Fruit fly (Drosophila melanogaster): ENCODE measurements around the gene Imp.
A peak's percentile ranks its signal among the peaks of the same experiment; 100 is the strongest.

The Imp gene

DNA sequence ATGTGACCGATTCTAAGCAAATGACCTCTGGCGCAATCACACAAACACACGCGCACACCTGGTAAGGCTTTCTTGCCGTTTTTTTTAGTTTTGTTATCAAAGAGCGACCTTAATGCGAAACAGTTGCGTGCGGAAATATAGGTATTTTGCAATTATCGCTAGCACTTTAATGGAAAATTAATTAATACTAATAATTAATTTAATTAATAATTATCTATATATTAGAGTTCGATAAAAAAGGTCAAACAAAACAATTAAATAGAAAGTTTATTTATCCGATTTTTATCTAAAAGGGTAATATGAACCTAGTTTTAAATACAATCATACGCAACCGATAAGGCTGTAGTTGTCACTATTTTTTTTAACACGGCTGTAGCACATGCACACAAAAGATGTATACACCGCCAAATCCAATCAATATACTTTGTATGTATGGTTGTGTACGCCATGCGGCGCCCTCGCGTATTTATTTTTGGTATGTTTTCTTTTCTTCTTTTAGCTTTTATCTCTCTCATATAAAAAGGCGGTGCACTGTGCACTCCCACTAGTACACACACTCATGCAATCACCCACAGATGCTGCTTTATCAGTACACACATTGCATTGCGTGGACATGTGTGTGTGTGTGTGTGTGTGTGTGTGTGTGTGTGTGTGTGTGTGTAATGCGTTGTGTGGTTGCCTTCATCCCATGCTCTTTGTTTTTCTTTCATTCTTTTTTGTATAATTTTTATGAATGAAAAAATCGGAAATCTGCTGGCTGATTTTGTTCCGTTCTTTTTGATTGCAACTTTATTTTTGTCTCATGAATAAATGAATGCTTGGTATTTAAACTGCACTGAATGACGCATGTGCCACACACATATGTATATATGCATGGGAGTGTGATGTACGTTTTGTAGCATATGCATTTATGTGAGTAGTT is 21.4 kb downstream of the Imp start:
- no peak for TF ChIP-seq noc (tag; optimal IDR thresholded peaks at IDR 0.05)

dm6 chrX:10801827-10802456 is 22.1 kb downstream of the Imp start:
- no peak for TF ChIP-seq noc (tag; optimal IDR thresholded peaks at IDR 0.05)

- TF ChIP-seq noc (tag; optimal IDR thresholded peaks at IDR 0.05): no peak
These were observed 23.0 kb downstream of the Imp start for dm6 chrX:10801033-10801432.

- no peak for TF ChIP-seq noc (tag; optimal IDR thresholded peaks at IDR 0.05)
These were observed 34.8 kb downstream of the Imp start for dm6 chrX:10789279-10789678.

DNA sequence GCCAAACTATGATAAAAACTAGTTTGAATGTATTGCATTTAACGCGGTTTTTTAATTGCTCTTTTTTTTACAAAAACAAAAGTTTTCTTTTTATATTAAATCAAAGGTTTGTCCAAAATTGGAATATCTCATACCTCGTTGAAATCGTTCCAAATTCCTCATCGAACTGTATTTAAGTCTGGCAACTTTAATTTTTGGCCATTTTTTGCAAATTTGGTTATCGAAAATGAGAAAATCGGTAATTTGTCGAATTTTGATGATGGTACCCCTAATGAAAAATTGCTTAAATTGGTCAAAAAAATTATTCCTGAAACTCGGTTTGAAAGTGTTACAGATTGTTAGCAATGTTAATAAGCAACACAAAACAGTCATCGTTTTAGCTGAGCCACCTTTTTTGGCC is 36.7 kb downstream of the Imp start:
- TF ChIP-seq noc (tag; optimal IDR thresholded peaks at IDR 0.05): no peak

- TF ChIP-seq noc (tag; optimal IDR thresholded peaks at IDR 0.05): no peak
These were observed 37.5 kb downstream of the Imp start, which contains the start of the genes Ant2 and sesB for dm6 chrX:10786443-10787097. TSS of gene Ant2 (minus strand) at chrX:10786907. TSS of gene sesB (minus strand) at chrX:10786958.

DNA sequence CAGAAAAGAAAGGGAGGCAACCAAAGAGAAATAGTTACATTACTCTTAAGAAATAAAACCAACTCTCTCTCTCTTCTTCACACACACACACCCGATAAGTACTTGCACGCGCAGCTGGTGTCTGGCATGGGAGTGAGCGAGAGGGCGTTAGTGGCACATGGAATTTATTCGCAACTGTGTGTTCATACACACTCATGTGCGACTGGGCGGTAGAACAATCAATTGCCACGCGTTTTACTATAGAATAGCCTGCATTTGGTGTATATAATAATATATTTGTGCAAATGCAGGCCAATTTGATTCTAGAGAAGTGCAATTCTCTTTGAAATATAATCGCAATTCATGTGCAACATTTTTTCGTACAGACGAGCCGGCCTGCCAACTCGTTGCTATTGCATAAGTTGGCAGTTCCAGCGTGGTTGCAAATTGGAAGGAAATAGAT is 38.1 kb downstream of the Imp start:
- peak; percentile 26 for TF ChIP-seq noc (tag; optimal IDR thresholded peaks at IDR 0.05)

- no peak for TF ChIP-seq noc (tag; optimal IDR thresholded peaks at IDR 0.05)
These were observed 39.1 kb downstream of the Imp start for dm6 chrX:10784812-10785638.

DNA sequence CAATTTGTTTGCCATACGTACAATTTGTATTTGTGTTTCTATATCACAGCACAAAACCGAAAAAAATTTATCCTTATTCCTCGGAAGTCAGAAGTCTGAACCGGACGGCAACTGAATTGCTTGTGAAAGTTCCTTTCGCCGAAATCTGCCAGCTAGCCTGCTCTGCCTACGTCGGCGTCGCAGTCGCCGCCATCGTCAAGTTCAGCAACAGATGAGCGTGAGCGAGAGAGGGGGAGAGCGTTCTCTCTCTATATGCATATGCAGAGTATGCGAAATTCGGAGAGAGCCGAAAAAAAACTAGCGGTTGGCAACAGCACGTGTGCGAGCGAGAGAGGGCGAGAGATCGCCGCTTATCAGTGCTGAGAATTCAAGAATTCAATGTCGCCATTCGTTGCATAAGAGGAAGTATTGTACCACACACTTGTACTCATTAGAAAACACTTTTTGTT is 39.7 kb downstream of the Imp start:
- TF ChIP-seq noc (tag; optimal IDR thresholded peaks at IDR 0.05): peak; percentile 8

dm6 chrX:10783374-10784064 is 40.6 kb downstream of the Imp start:
- peak; percentile 9 for TF ChIP-seq noc (tag; optimal IDR thresholded peaks at IDR 0.05)

DNA sequence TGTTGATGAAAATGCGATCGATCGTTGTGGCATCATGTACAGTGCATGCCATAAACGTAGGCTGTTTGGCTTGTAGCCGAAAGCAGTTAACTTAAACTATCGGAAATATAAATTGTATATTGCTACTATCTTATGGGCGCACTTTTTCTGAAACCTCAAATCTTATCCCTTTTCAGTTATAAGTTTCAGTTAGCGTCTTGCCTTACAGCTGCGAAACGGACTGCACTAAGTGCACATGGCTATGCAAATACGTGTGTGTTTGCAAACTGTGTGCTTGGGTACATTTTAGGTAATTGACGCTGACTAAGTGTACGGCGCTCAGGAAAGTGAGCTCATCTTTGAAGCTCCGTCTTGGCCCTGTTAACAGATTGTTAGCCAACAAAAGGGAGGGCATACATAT is 48.4 kb downstream of the Imp start:
- TF ChIP-seq noc (tag; optimal IDR thresholded peaks at IDR 0.05): peak; percentile 46

dm6 chrX:10774957-10775682 is 49.0 kb downstream of the Imp start:
- no peak for TF ChIP-seq noc (tag; optimal IDR thresholded peaks at IDR 0.05)

DNA sequence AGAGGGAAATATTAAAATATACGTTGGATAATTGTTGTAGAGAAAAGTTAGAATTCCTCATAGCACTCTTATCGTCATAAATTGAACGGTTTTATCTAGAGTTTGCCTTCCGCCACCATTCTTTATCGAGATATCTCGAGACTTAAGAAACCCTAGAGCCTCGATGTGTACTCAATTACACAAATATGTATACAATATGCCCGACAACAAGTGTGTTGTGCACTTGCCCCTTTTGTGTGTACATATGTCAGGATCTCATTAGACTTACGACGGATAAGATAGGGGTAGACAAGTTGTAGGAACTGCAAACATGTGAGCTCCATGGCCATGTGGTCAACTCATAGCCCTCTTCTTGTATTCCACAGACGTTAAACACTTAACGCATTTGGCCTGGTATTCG is 50.5 kb downstream of the Imp start:
- no peak for TF ChIP-seq noc (tag; optimal IDR thresholded peaks at IDR 0.05)

- no peak for TF ChIP-seq noc (tag; optimal IDR thresholded peaks at IDR 0.05)
These were observed 51.4 kb downstream of the Imp start for dm6 chrX:10772634-10773033.
